Worm (Caenorhabditis elegans) whole organism, L4 larva: ENCODE data around the gene cest-13.

Experiments used
- Y75B8A.6 ChIP-seq: fragments of 200-800 bp; sonication (Bioruptor generic); IDR thresholded peaks from 2 replicates; pipeline ENCODE4 v1.3.6; 2022; ENCODE audit warnings: missing genetic modification reagents, missing genetic modification characterization, missing compliant biosample characterization
- ZK546.5 ChIP-seq, 2 experiments: sonication (generic microtip); optimal IDR thresholded peaks; 2 replicates each; lab custom pipeline; 2017; ENCODE audit warnings: missing biosample characterization in 2 of 2, missing genetic modification characterization in 2 of 2
- arid-1 ChIP-seq: fragments of 200-800 bp; sonication (Bioruptor generic); conservative IDR thresholded peaks from 2 replicates; pipeline ENCODE4 v1.3.6; 2022; ENCODE audit warnings: missing genetic modification reagents, missing genetic modification characterization, missing compliant biosample characterization
- hlh-30 ChIP-seq: sonication (generic microtip); optimal IDR thresholded peaks from 2 replicates; lab custom pipeline; 2017; ENCODE audit warnings: antibody characterized with exemption, mild to moderate bottlenecking, missing genetic modification characterization, missing compliant biosample characterization; ENCODE audit not compliant: insufficient read depth
- lin-39 ChIP-seq: fragments of 150-350 bp; optimal IDR thresholded peaks from 2 replicates; lab custom pipeline; 2014; ENCODE audit warnings: missing biosample characterization, missing genetic modification reagents, missing genetic modification characterization
- mdl-1 ChIP-seq, 2 experiments: fragments of 150-350 bp in 1 of 2; sonication (generic microtip) in 1 of 2; optimal IDR thresholded peaks; 2 replicates each; lab custom pipeline; 2014 to 2017; ENCODE audit warnings: missing biosample characterization in 2 of 2, missing genetic modification characterization in 2 of 2
- nhr-76 ChIP-seq: fragments of 150-350 bp; optimal IDR thresholded peaks from 2 replicates; lab custom pipeline; 2014; ENCODE audit warnings: missing biosample characterization, missing genetic modification characterization
- pqm-1 ChIP-seq: sonication (generic microtip); optimal IDR thresholded peaks from 2 replicates; lab custom pipeline; 2017; ENCODE audit warnings: missing biosample characterization, missing genetic modification characterization
- snpc-4 ChIP-seq: fragments of 150-350 bp; optimal IDR thresholded peaks from 2 replicates; lab custom pipeline; 2014; ENCODE audit warnings: missing biosample characterization, missing genetic modification characterization
- zip-11 ChIP-seq: fragments of 200-800 bp; sonication (Bioruptor generic); IDR thresholded peaks from 2 replicates; pipeline ENCODE4 v1.3.6; 2022; ENCODE audit warnings: missing genetic modification characterization, missing compliant biosample characterization

- no peak for TF ChIP-seq pqm-1 (tag; lab: Kevin White, UChicago)
- no peak for TF ChIP-seq arid-1 (GFP tag; lab: Robert Waterston, UW)
- 0 out of 2 replicates have a peak, but pooled peaks have one; percentile 23 for TF ChIP-seq Y75B8A.6 (GFP tag; lab: Robert Waterston, UW)
- TF ChIP-seq lin-39 (tag; lab: Kevin White, UChicago) = no peak
- no peak for TF ChIP-seq zip-11 (GFP tag; lab: Robert Waterston, UW)
- TF ChIP-seq mdl-1 (tag; optimal IDR thresholded peaks at IDR 0.05; lab: Kevin White, UChicago) = no peak
- no peak for TF ChIP-seq ZK546.5 (tag; optimal IDR thresholded peaks at IDR 0.05; lab: Kevin White, UChicago)
- no peak for TF ChIP-seq nhr-76
- peak; percentile 36 for TF ChIP-seq hlh-30 (tag; lab: Kevin White, UChicago)
- TF ChIP-seq snpc-4 (tag; lab: Kevin White, UChicago) = no peak
Measured at ce11 chrX:13716313-13716712, 43.7 kb upstream of the cest-13 start.
